Fruit fly (Drosophila melanogaster): ENCODE measurements around the gene Tmtc1.
A peak's percentile ranks its signal among the peaks of the same experiment; 100 is the strongest.

Gene Tmtc1

dm6 chr2L:2757930-2758556 lies 80.5 kb downstream of the Tmtc1 start (continued):
- no peak for TF ChIP-seq CG12071 (GFP tag; optimal IDR thresholded peaks at IDR 0.05)
- no peak for TF ChIP-seq nom (GFP tag; optimal IDR thresholded peaks at IDR 0.05)
- no peak for TF ChIP-seq CG9817 (tag; optimal IDR thresholded peaks at IDR 0.05)
- peak; percentile 37 for TF ChIP-seq CG15514 (GFP tag; optimal IDR thresholded peaks at IDR 0.05)
- no peak for TF ChIP-seq wek (GFP tag; optimal IDR thresholded peaks at IDR 0.05)
- TF ChIP-seq peb (GFP tag; IDR thresholded peaks at IDR 0.05), result no peak
- TF ChIP-seq CG1233 (GFP tag; optimal IDR thresholded peaks at IDR 0.05), result no peak
- TF ChIP-seq HmgZ (tag; optimal IDR thresholded peaks at IDR 0.05), result no peak
- no peak for TF ChIP-seq toy (GFP tag; IDR thresholded peaks at IDR 0.05)
- 0 out of 2 replicates have a peak, but pooled peaks have one; percentile 6 for TF ChIP-seq CG32532 (GFP tag; IDR thresholded peaks at IDR 0.05)
- no peak for TF ChIP-seq vfl (GFP tag; optimal IDR thresholded peaks at IDR 0.05)
- 0 out of 2 replicates have a peak, but pooled peaks have one; percentile 29 for TF ChIP-seq Rfx (GFP tag; IDR thresholded peaks at IDR 0.05)

dm6 chr2L:2759654-2760053 lies 82.1 kb downstream of the Tmtc1 start, which contains the start of the genes HemK2, Snapin and Tnpo-SR:
Gene HemK2, minus strand, starts transcription at chr2L:2759677.
Gene Snapin, minus strand, starts transcription at chr2L:2759677.
Gene Tnpo-SR, plus strand, starts transcription at chr2L:2759924.
- TF ChIP-seq CG32772 (GFP tag; IDR thresholded peaks at IDR 0.05) (peak; percentile 92), CG6272 (GFP tag; IDR thresholded peaks at IDR 0.05) (peak; percentile 94), Eip74EF (GFP tag; optimal IDR thresholded peaks at IDR 0.05) (peak in 1 of 2 experiments; percentile 67), chm (GFP tag; IDR thresholded peaks at IDR 0.05) (peak; percentile 86), HLH4C (GFP tag; IDR thresholded peaks at IDR 0.05; ENCODE audit: partially characterized antibody) (peak; percentile 95), twi (tag; optimal IDR thresholded peaks at IDR 0.05) (peak; percentile 87), CG2889 (GFP tag; IDR thresholded peaks at IDR 0.05) (peak; percentile 83), her (GFP tag; optimal IDR thresholded peaks at IDR 0.05) (peak; percentile 63), yki (optimal IDR thresholded peaks at IDR 0.05) (no peak), repo (GFP tag; optimal IDR thresholded peaks at IDR 0.05) (peak; percentile 41), CG8944 (GFP tag; optimal IDR thresholded peaks at IDR 0.05) (peak; percentile 69), stwl (tag; optimal IDR thresholded peaks at IDR 0.05) (peak; percentile 77), bowl (GFP tag; IDR thresholded peaks at IDR 0.05) (peak; percentile 15; the same call in 1 of the 2 replicates), fd3F (GFP tag; optimal IDR thresholded peaks at IDR 0.05) (peak; percentile 90), luna (GFP tag; optimal IDR thresholded peaks at IDR 0.05) (peak; percentile 54), CG15073 (GFP tag; optimal IDR thresholded peaks at IDR 0.05) (peak; percentile 34), sob (GFP tag; IDR thresholded peaks at IDR 0.05) (peak; percentile 96), h (optimal IDR thresholded peaks at IDR 0.05) (no peak), ara (GFP tag; IDR thresholded peaks at IDR 0.05) (peak; percentile 88), Doc3 (GFP tag; IDR thresholded peaks at IDR 0.05; ENCODE audit: partially characterized antibody) (peak; percentile 98), pros (GFP tag; optimal IDR thresholded peaks at IDR 0.05) (peak; percentile 20), Blimp-1 (GFP tag; optimal IDR thresholded peaks at IDR 0.05) (peak; percentile 87), Sox100B (GFP tag; optimal IDR thresholded peaks at IDR 0.05) (peak; percentile 79), CG12942 (GFP tag; optimal IDR thresholded peaks at IDR 0.05) (peak; percentile 87), jumu (GFP tag; optimal IDR thresholded peaks at IDR 0.05) (peak; percentile 85), Fer1 (GFP tag; optimal IDR thresholded peaks at IDR 0.05) (peak; percentile 92), Awh (GFP tag; IDR thresholded peaks at IDR 0.05) (peak; percentile 89), dysf (GFP tag; IDR thresholded peaks at IDR 0.05) (peak; percentile 94), CG11456 (GFP tag; IDR thresholded peaks at IDR 0.05) (peak; percentile 95), Kr (GFP tag; optimal IDR thresholded peaks at IDR 0.05) (no peak), CG8290 (GFP tag; optimal IDR thresholded peaks at IDR 0.05) (peak; percentile 86), CG8290 (tag; optimal IDR thresholded peaks at IDR 0.05) (peak; percentile 83 to 92), CG18764 (GFP tag; optimal IDR thresholded peaks at IDR 0.05) (peak; percentile 83), Dbx (GFP tag; IDR thresholded peaks at IDR 0.05) (peak; percentile 95), CG17612 (GFP tag; IDR thresholded peaks at IDR 0.05) (peak; percentile 89), CG6854 (GFP tag; optimal IDR thresholded peaks at IDR 0.05) (peak; percentile 69), Lhr (GFP tag; optimal IDR thresholded peaks at IDR 0.05) (peak; percentile 82), pho (GFP tag; optimal IDR thresholded peaks at IDR 0.05) (peak; percentile 86)
